Worm (Caenorhabditis elegans): ENCODE measurements around the gene F35B3.7.

F35B3.7 gene

ce11 chrX:17058340-17058739 lies 15.5 kb upstream of the F35B3.7 start:
- no peak for TF ChIP-seq med-1 (GFP tag; optimal IDR thresholded peaks at IDR 0.05; ENCODE audit: insufficient read depth)
- 0 out of 2 replicates have a peak, but pooled peaks have one; percentile 25 for TF ChIP-seq ztf-23 (GFP tag; IDR thresholded peaks at IDR 0.05)

DNA sequence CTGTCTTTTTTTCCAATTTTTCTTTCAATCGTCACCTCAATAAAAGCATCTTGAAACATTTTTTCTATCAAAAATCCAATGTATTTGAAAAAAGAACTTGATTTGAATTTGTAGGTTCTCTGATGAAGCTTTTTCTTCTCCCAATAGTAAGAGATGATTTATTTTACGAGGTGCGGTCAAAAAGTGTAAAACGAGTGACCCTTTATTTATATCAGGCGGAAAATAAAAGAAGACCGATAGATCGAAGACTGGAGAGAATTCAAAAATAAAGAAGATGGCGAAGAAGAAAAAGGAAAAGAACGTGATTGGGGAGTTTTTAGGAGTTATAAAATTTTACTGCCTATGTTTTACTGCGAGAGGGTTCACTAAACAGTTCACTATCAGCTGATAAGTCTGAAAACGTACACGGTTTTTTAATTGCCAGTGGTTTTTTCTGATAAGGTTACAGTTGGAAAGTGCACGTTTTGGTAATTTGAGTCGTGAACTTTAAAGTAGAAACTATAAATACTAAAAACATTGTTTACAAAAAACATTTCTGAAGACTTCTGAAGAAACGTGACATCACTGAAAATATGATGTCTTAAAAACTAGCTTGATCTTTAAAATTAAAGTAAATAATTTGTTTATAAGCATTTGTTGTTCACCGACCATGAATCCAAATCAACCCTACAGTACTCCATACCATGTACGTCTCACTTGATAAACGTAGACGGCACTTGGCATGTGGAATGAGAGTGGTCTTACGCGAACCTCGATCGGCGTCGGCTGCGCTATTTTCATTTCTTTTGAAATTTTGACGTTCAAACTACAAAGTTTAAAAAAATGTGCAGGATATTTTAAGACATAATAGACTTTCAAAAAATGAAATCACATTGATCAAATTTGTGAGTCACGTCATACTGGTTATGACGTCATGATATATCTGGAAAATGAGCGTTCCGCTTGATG lies 13.2 kb upstream of the F35B3.7 start:
- TF ChIP-seq tab-1 (GFP tag; IDR thresholded peaks at IDR 0.05) (no peak), med-1 (GFP tag; optimal IDR thresholded peaks at IDR 0.05; ENCODE audit: insufficient read depth) (no peak), flt-1 (GFP tag; IDR thresholded peaks at IDR 0.05) (no peak), klf-2 (GFP tag; conservative IDR thresholded peaks at IDR 0.05) (no peak), ref-1 (GFP tag; conservative IDR thresholded peaks at IDR 0.05) (no peak), ztf-23 (GFP tag; IDR thresholded peaks at IDR 0.05) (no peak), cog-1 (tag; optimal IDR thresholded peaks at IDR 0.05) (no peak), T22C8.4 (GFP tag; IDR thresholded peaks at IDR 0.05) (no peak), ztf-29 (GFP tag; IDR thresholded peaks at IDR 0.05) (no peak)

ce11 chrX:17055481-17055835 lies 12.6 kb upstream of the F35B3.7 start, which contains the start of gene gcy-11:
Gene gcy-11 (minus strand): TSS chrX:17055581.
- TF ChIP-seq ref-1 (GFP tag; conservative IDR thresholded peaks at IDR 0.05): no peak
- TF ChIP-seq ztf-29 (GFP tag; IDR thresholded peaks at IDR 0.05): no peak
- no peak for TF ChIP-seq cog-1 (tag; optimal IDR thresholded peaks at IDR 0.05)
- no peak for TF ChIP-seq ztf-23 (GFP tag; IDR thresholded peaks at IDR 0.05)
- TF ChIP-seq med-1 (GFP tag; optimal IDR thresholded peaks at IDR 0.05; ENCODE audit: insufficient read depth): no peak
- no peak for TF ChIP-seq tab-1 (GFP tag; IDR thresholded peaks at IDR 0.05)
- TF ChIP-seq T22C8.4 (GFP tag; IDR thresholded peaks at IDR 0.05): no peak
- no peak for TF ChIP-seq flt-1 (GFP tag; IDR thresholded peaks at IDR 0.05)
- TF ChIP-seq klf-2 (GFP tag; conservative IDR thresholded peaks at IDR 0.05): no peak

DNA sequence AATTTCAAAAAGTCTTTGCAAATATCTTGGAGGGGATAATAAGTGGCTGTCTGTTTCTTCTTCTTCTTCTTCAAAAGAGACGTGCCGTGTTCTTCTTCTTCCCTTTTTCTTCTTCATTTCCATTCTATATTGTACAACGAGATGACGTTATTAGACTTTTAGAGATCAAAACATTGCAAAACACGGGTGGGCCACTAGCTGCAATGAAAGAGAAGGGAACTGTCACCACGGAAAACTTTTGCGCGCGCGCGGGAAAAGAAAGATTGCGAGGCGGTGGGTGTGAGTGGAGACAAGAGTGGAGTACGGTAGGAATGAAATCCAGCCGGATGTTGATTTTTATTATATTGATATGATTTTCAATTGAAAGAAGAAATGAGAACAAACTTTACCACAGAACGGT lies 11.2 kb upstream of the F35B3.7 start:
- no peak for TF ChIP-seq tab-1 (GFP tag; IDR thresholded peaks at IDR 0.05)
- no peak for TF ChIP-seq T22C8.4 (GFP tag; IDR thresholded peaks at IDR 0.05)
- no peak for TF ChIP-seq cog-1 (tag; optimal IDR thresholded peaks at IDR 0.05)
- no peak for TF ChIP-seq flt-1 (GFP tag; IDR thresholded peaks at IDR 0.05)

DNA sequence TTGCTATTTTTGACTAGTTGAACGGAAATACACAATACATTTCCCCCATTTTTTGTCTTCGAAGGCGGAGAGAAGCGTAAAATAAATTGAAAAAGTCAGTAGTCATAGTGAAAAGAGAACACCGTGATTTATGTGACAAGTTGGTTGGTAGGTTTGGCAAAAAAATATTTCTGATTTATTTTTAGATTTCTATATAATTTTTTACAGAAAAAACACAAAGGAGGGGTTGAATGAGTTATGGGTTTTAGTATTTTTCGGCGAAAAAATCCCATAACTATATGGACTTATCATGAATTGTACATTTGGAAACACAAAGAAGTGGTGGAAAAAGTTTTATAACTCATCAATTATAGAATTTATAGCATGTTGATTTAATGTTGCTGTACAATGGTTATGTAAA lies 2.7 kb upstream of the F35B3.7 start, which contains the start of gene C30G4.2:
TSS of gene C30G4.2 (minus strand) at position 101 of the 400 bp plus-strand sequence.
- TF ChIP-seq tab-1 (GFP tag; IDR thresholded peaks at IDR 0.05) (no peak), klf-2 (GFP tag; conservative IDR thresholded peaks at IDR 0.05) (no peak), med-1 (GFP tag; optimal IDR thresholded peaks at IDR 0.05; ENCODE audit: insufficient read depth) (no peak), ztf-23 (GFP tag; IDR thresholded peaks at IDR 0.05) (no peak), T22C8.4 (GFP tag; IDR thresholded peaks at IDR 0.05) (no peak), flt-1 (GFP tag; IDR thresholded peaks at IDR 0.05) (no peak), ref-1 (GFP tag; conservative IDR thresholded peaks at IDR 0.05) (no peak), ztf-29 (GFP tag; IDR thresholded peaks at IDR 0.05) (no peak), cog-1 (tag; optimal IDR thresholded peaks at IDR 0.05) (no peak)

ce11 chrX:17041571-17041970 lies 1.3 kb downstream of the F35B3.7 start:
- TF ChIP-seq flt-1 (GFP tag; IDR thresholded peaks at IDR 0.05) (no peak), klf-2 (GFP tag; conservative IDR thresholded peaks at IDR 0.05) (no peak), med-1 (GFP tag; optimal IDR thresholded peaks at IDR 0.05; ENCODE audit: insufficient read depth) (no peak), ref-1 (GFP tag; conservative IDR thresholded peaks at IDR 0.05) (no peak), ztf-29 (GFP tag; IDR thresholded peaks at IDR 0.05) (no peak), cog-1 (tag; optimal IDR thresholded peaks at IDR 0.05) (no peak), T22C8.4 (GFP tag; IDR thresholded peaks at IDR 0.05) (no peak), tab-1 (GFP tag; IDR thresholded peaks at IDR 0.05) (no peak), ztf-23 (GFP tag; IDR thresholded peaks at IDR 0.05) (no peak)

- no peak for TF ChIP-seq ztf-23 (GFP tag; IDR thresholded peaks at IDR 0.05)
- TF ChIP-seq ref-1 (GFP tag; conservative IDR thresholded peaks at IDR 0.05): no peak
- TF ChIP-seq T22C8.4 (GFP tag; IDR thresholded peaks at IDR 0.05): no peak
- no peak for TF ChIP-seq ztf-29 (GFP tag; IDR thresholded peaks at IDR 0.05)
- no peak for TF ChIP-seq klf-2 (GFP tag; conservative IDR thresholded peaks at IDR 0.05)
- no peak for TF ChIP-seq tab-1 (GFP tag; IDR thresholded peaks at IDR 0.05)
- no peak for TF ChIP-seq flt-1 (GFP tag; IDR thresholded peaks at IDR 0.05)
- TF ChIP-seq cog-1 (tag; optimal IDR thresholded peaks at IDR 0.05): no peak
- TF ChIP-seq med-1 (GFP tag; optimal IDR thresholded peaks at IDR 0.05; ENCODE audit: insufficient read depth): no peak
These were observed 4.3 kb downstream of the F35B3.7 start for ce11 chrX:17038616-17039015.

ce11 chrX:17034773-17035172 lies 8.1 kb downstream of the F35B3.7 start:
- no peak for TF ChIP-seq med-1 (GFP tag; optimal IDR thresholded peaks at IDR 0.05; ENCODE audit: insufficient read depth)

DNA sequence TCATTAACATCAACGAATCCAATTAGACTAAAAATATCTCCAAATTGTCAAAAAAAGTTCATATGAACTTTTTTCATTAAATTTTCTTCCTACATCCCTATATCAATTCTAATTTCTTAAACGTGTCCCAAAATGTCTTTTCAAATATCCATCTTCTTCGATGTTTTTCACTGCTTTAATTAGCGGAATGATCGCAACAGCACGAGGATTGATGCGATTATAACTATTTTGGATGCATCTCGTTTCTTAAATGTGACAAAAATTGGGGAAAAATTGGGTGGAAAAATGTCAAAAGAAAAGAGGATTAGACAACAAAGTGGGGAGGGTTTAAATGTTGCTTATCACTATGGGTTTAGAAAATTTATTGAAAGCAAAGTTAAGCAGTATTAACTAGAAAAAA lies 8.7 kb downstream of the F35B3.7 start:
- no peak for TF ChIP-seq cog-1 (tag; optimal IDR thresholded peaks at IDR 0.05)
- TF ChIP-seq klf-2 (GFP tag; conservative IDR thresholded peaks at IDR 0.05): no peak
- no peak for TF ChIP-seq flt-1 (GFP tag; IDR thresholded peaks at IDR 0.05)
- TF ChIP-seq tab-1 (GFP tag; IDR thresholded peaks at IDR 0.05): no peak

ce11 chrX:17030169-17030914 lies 12.5 kb downstream of the F35B3.7 start, which contains the start of gene ptrn-1:
Gene ptrn-1 (minus strand): TSS chrX:17030219.
- no peak for TF ChIP-seq T22C8.4 (GFP tag; IDR thresholded peaks at IDR 0.05)
- peak; percentile 77; the same call in 1 of the 2 replicates for TF ChIP-seq ztf-23 (GFP tag; IDR thresholded peaks at IDR 0.05)
- TF ChIP-seq tab-1 (GFP tag; IDR thresholded peaks at IDR 0.05): no peak; the same call in 1 of the 2 replicates
- TF ChIP-seq cog-1 (tag; optimal IDR thresholded peaks at IDR 0.05): peak; percentile 78
- TF ChIP-seq flt-1 (GFP tag; IDR thresholded peaks at IDR 0.05): peak; percentile 53; the same call in 1 of the 2 replicates
- no peak for TF ChIP-seq ztf-29 (GFP tag; IDR thresholded peaks at IDR 0.05)
- TF ChIP-seq klf-2 (GFP tag; conservative IDR thresholded peaks at IDR 0.05): no peak
- no peak for TF ChIP-seq med-1 (GFP tag; optimal IDR thresholded peaks at IDR 0.05; ENCODE audit: insufficient read depth)
- TF ChIP-seq ref-1 (GFP tag; conservative IDR thresholded peaks at IDR 0.05): no peak

Measured in whole organism, midembryonic.